Fruit fly (Drosophila melanogaster) S2 (cell line): ENCODE measurements around the gene CG5171.

Source experiments
- CG8478 ChIP-seq: fragments of >200 bp; optimal IDR thresholded peaks from 2 replicates; lab custom pipeline; 2018
- CTCF ChIP-seq, 2 experiments: fragments of >200 bp; optimal IDR thresholded peaks; 2 replicates each; lab custom pipeline; 2018

DNA sequence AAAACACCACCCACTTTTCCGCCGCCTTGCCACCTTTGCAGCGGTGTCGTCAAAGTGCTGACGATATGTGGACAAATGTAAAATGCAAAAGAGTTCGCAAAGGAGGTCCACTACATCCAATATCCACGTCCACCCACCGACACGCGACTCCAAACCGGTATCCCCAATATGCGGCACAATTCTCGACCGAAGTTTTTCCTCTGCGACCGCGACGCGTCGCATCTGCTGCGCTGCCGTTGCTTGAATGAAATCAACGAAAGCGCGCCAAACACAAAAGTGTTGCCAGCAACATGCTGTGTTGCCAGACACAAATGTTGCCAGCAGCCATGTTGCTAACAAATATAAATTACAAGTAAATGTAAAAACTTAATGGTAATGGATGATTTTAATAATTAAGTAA, 2.6 kb upstream of the CG5171 start, which contains the start of gene CG5160:
- no peak for TF ChIP-seq CTCF (optimal IDR thresholded peaks at IDR 0.05; lab: Kevin White, UChicago)
- no peak for TF ChIP-seq CG8478
